Fruit fly (Drosophila melanogaster) whole organism: ENCODE measurements around the gene eIF4H1.

Source experiments
- CG8478 ChIP-seq: fragments of >200 bp; optimal IDR thresholded peaks from 2 replicates; lab custom pipeline; 2018; ENCODE audit warnings: inconsistent platforms
- Dll ChIP-seq: fragments of >200 bp; optimal IDR thresholded peaks from 2 replicates; lab custom pipeline; 2017
- EcR ChIP-seq, 2 experiments: fragments of >200 bp; optimal IDR thresholded peaks; 2 replicates each; lab custom pipeline; 2017; ENCODE audit warnings: missing biosample characterization in 2 of 2, missing genetic modification characterization in 2 of 2, missing genetic modification reagents in 2 of 2
- pan ChIP-seq: fragments of >200 bp; optimal IDR thresholded peaks from 2 replicates; lab custom pipeline; 2017
- psq ChIP-seq: fragments of >200 bp; optimal IDR thresholded peaks from 2 replicates; lab custom pipeline; 2017
- usp ChIP-seq: fragments of >200 bp; optimal IDR thresholded peaks from 2 replicates; lab custom pipeline; 2017; ENCODE audit warnings: missing biosample characterization, missing genetic modification characterization, mixed read lengths

Gene eIF4H1

dm6 chrX:16448252-16449191, at the start of gene eIF4H1, which contains the start of gene CG34015:
Gene eIF4H1, plus strand, starts transcription at chrX:16448665.
Gene CG34015, minus strand, starts transcription at chrX:16448302.
- TF ChIP-seq CG8478 (peak; percentile 40), pan (no peak)

dm6 chrX:16403811-16404420, 44.5 kb upstream of the eIF4H1 start:
- no peak for TF ChIP-seq pan
- TF ChIP-seq usp (GFP tag; lab: Kevin White, UChicago): no peak
- TF ChIP-seq EcR (GFP tag; optimal IDR thresholded peaks at IDR 0.05; lab: Kevin White, UChicago): no peak

dm6 chrX:16404803-16405202, 43.7 kb upstream of the eIF4H1 start, which contains the start of gene CG9981:
Gene CG9981, minus strand, starts transcription at chrX:16405122.
- TF ChIP-seq psq: no peak
- no peak for TF ChIP-seq EcR (GFP tag; optimal IDR thresholded peaks at IDR 0.05; lab: Kevin White, UChicago)
- no peak for TF ChIP-seq CG8478
- no peak for TF ChIP-seq Dll
- no peak for TF ChIP-seq pan
- TF ChIP-seq usp (GFP tag; lab: Kevin White, UChicago): no peak

- TF ChIP-seq CG8478: no peak
Measured at dm6 chrX:16405209-16405608, 43.3 kb upstream of the eIF4H1 start, which contains the start of gene CG4301. Gene CG4301, plus strand, starts transcription at chrX:16405509.

- TF ChIP-seq pan (no peak), psq (no peak), EcR (GFP tag; optimal IDR thresholded peaks at IDR 0.05; lab: Kevin White, UChicago) (no peak), usp (GFP tag; lab: Kevin White, UChicago) (no peak), CG8478 (no peak), Dll (no peak)
Measured at dm6 chrX:16406083-16406482, 42.4 kb upstream of the eIF4H1 start.

- TF ChIP-seq usp (GFP tag; lab: Kevin White, UChicago) (no peak), EcR (GFP tag; optimal IDR thresholded peaks at IDR 0.05; lab: Kevin White, UChicago) (no peak), Dll (no peak), pan (no peak), psq (no peak), CG8478 (no peak)
Measured at dm6 chrX:16414451-16415368, 33.8 kb upstream of the eIF4H1 start, which contains the start of gene Traf-like. Gene Traf-like, plus strand, starts transcription at chrX:16415046.

- TF ChIP-seq usp (GFP tag; lab: Kevin White, UChicago) (no peak), psq (no peak)
Measured at dm6 chrX:16420048-16420447, 28.4 kb upstream of the eIF4H1 start.

- TF ChIP-seq psq: no peak
Measured at dm6 chrX:16420878-16421277, 27.6 kb upstream of the eIF4H1 start.

dm6 chrX:16421899-16422412, 26.5 kb upstream of the eIF4H1 start, which contains the start of gene AnxB11:
Gene AnxB11, minus strand, starts transcription at chrX:16422265.
- TF ChIP-seq CG8478 (no peak), Dll (no peak), psq (no peak), EcR (GFP tag; optimal IDR thresholded peaks at IDR 0.05; lab: Kevin White, UChicago) (no peak), pan (no peak), usp (GFP tag; lab: Kevin White, UChicago) (no peak)

- TF ChIP-seq Dll: no peak
- TF ChIP-seq CG8478: no peak
Measured at dm6 chrX:16422466-16423124, 25.9 kb upstream of the eIF4H1 start, which contains the start of gene hang. Gene hang, plus strand, starts transcription at chrX:16422831.

- TF ChIP-seq Dll (no peak), CG8478 (no peak), psq (no peak), EcR (GFP tag; optimal IDR thresholded peaks at IDR 0.05; lab: Kevin White, UChicago) (no peak), pan (no peak), usp (GFP tag; lab: Kevin White, UChicago) (no peak)
Measured at dm6 chrX:16423125-16423509, 25.3 kb upstream of the eIF4H1 start.

dm6 chrX:16424296-16424695, 24.2 kb upstream of the eIF4H1 start:
- TF ChIP-seq psq (peak; percentile 45), EcR (GFP tag; optimal IDR thresholded peaks at IDR 0.05; lab: Kevin White, UChicago) (no peak), usp (GFP tag; lab: Kevin White, UChicago) (no peak), Dll (no peak), CG8478 (no peak), pan (no peak)
